Fruit fly (Drosophila melanogaster) whole organism, embryonic: ENCODE results near the gene Ir94d.

Experiments used
- Ada2b ChIP-seq: fragments of 200-800 bp; sonication (Bioruptor generic); IDR thresholded peaks from 2 replicates; pipeline ENCODE4 v1.3.6; 2022; ENCODE audit warnings: missing biosample characterization, missing genetic modification characterization
- Adf1 ChIP-seq: fragments of 200-800 bp; sonication (Bioruptor generic); IDR thresholded peaks from 2 replicates; pipeline ENCODE4 v1.3.6; 2022; ENCODE audit warnings: missing biosample characterization, missing genetic modification characterization
- BtbVII ChIP-seq: fragments of 200-800 bp; sonication (Bioruptor generic); optimal IDR thresholded peaks from 3 replicates; lab custom pipeline; 2017; ENCODE audit warnings: missing biosample characterization, mild to moderate bottlenecking, missing genetic modification characterization
- CG10431 ChIP-seq: fragments of 200-800 bp; sonication (Bioruptor generic); optimal IDR thresholded peaks from 3 replicates; lab custom pipeline; 2018; ENCODE audit warnings: missing biosample characterization, mild to moderate bottlenecking, missing genetic modification characterization
- CG12071 ChIP-seq: fragments of 200-800 bp; sonication (Bioruptor generic); optimal IDR thresholded peaks from 3 replicates; lab custom pipeline; 2018; ENCODE audit warnings: missing biosample characterization, mild to moderate bottlenecking, missing genetic modification characterization
- CG12219 ChIP-seq: fragments of 200-800 bp; sonication (Bioruptor generic); optimal IDR thresholded peaks from 3 replicates; lab custom pipeline; 2018; ENCODE audit warnings: missing biosample characterization, mild to moderate bottlenecking, missing genetic modification characterization
- CG12236 ChIP-seq: fragments of 200-800 bp; sonication (Bioruptor generic); optimal IDR thresholded peaks from 2 replicates; lab custom pipeline; 2016; ENCODE audit warnings: missing biosample characterization, missing genetic modification characterization
- CG12391 ChIP-seq: fragments of 200-800 bp; sonication (Bioruptor generic); optimal IDR thresholded peaks from 3 replicates; lab custom pipeline; 2018; ENCODE audit warnings: missing biosample characterization, mild to moderate bottlenecking, missing genetic modification characterization, moderate library complexity
- CG12942 ChIP-seq: fragments of 200-800 bp; sonication (Bioruptor generic); optimal IDR thresholded peaks from 3 replicates; lab custom pipeline; 2016; ENCODE audit warnings: missing biosample characterization, missing genetic modification characterization
- CG13296 ChIP-seq: fragments of 200-800 bp; sonication (Bioruptor generic); optimal IDR thresholded peaks from 3 replicates; lab custom pipeline; 2018; ENCODE audit warnings: missing biosample characterization, mild to moderate bottlenecking, missing genetic modification characterization
- CG14014 ChIP-seq: fragments of 200-800 bp; sonication (Bioruptor generic); IDR thresholded peaks from 2 replicates; pipeline ENCODE4 v1.3.6; 2022; ENCODE audit warnings: missing biosample characterization, missing genetic modification characterization
- CG17802 ChIP-seq: fragments of 200-800 bp; sonication (Bioruptor generic); optimal IDR thresholded peaks from 2 replicates; lab custom pipeline; 2018; ENCODE audit warnings: missing biosample characterization, mild to moderate bottlenecking, missing genetic modification characterization, moderate library complexity
- CG17912 ChIP-seq: fragments of 200-800 bp; sonication (Bioruptor generic); optimal IDR thresholded peaks from 2 replicates; lab custom pipeline; 2018; ENCODE audit warnings: missing biosample characterization, mild to moderate bottlenecking, missing genetic modification characterization
- CG31224 ChIP-seq: fragments of 200-800 bp; sonication (Bioruptor generic); IDR thresholded peaks from 2 replicates; pipeline ENCODE4 v1.3.6; 2022; ENCODE audit warnings: missing biosample characterization, missing genetic modification characterization
- CG3407 ChIP-seq: fragments of 200-800 bp; sonication (Bioruptor generic); optimal IDR thresholded peaks from 2 replicates; lab custom pipeline; 2018; ENCODE audit warnings: missing biosample characterization, mild to moderate bottlenecking, missing genetic modification characterization
- CG34224 ChIP-seq: fragments of 200-800 bp; sonication (Bioruptor generic); IDR thresholded peaks from 3 replicates; pipeline ENCODE4 v1.3.6; 2022; ENCODE audit warnings: missing biosample characterization, missing genetic modification characterization; ENCODE audit not compliant: partially characterized antibody
- CG3847 ChIP-seq: fragments of 200-800 bp; sonication (Bioruptor generic); IDR thresholded peaks from 2 replicates; pipeline ENCODE4 v1.3.6; 2022; ENCODE audit warnings: missing biosample characterization, missing genetic modification characterization
- CG8359 ChIP-seq: fragments of 200-800 bp; sonication (Bioruptor generic); optimal IDR thresholded peaks from 2 replicates; lab custom pipeline; 2017; ENCODE audit warnings: missing biosample characterization, mild to moderate bottlenecking, missing genetic modification characterization, borderline replicate concordance
- CG9727 ChIP-seq: fragments of 200-800 bp; sonication (Bioruptor generic); optimal IDR thresholded peaks from 3 replicates; lab custom pipeline; 2017; ENCODE audit warnings: missing biosample characterization, mild to moderate bottlenecking, missing genetic modification characterization
- Camta ChIP-seq: fragments of 200-800 bp; sonication (Bioruptor generic); optimal IDR thresholded peaks from 2 replicates; lab custom pipeline; 2016; ENCODE audit warnings: missing biosample characterization, missing genetic modification characterization
- Dref ChIP-seq: fragments of 200-800 bp; sonication (Bioruptor generic); IDR thresholded peaks from 2 replicates; pipeline ENCODE4 v1.3.6; 2022; ENCODE audit warnings: missing biosample characterization, missing genetic modification characterization
- HLH3B ChIP-seq: fragments of 200-800 bp; sonication (Bioruptor generic); IDR thresholded peaks from 2 replicates; pipeline ENCODE4 v1.3.6; 2022; ENCODE audit warnings: missing biosample characterization, missing genetic modification characterization
- Hr78 ChIP-seq, 2 experiments: fragments of 200-800 bp in 1 of 2; fragments of >200 bp in 1 of 2; sonication (Bioruptor generic) in 1 of 2; optimal IDR thresholded peaks; 2 replicates each; lab custom pipeline; 2017 to 2019; ENCODE audit warnings: missing biosample characterization in 2 of 2, missing genetic modification characterization in 2 of 2, mild to moderate bottlenecking in 1 of 2, moderate library complexity in 1 of 2
- Jarid2 ChIP-seq: fragments of 200-800 bp; sonication (Bioruptor generic); optimal IDR thresholded peaks from 3 replicates; lab custom pipeline; 2017; ENCODE audit warnings: mild to moderate bottlenecking, missing biosample characterization, missing genetic modification reagents, missing genetic modification characterization
- MESR4 ChIP-seq: fragments of 200-800 bp; sonication (Bioruptor generic); optimal IDR thresholded peaks from 2 replicates; lab custom pipeline; 2018; ENCODE audit warnings: missing biosample characterization, mild to moderate bottlenecking, missing genetic modification characterization, moderate library complexity
- Myb ChIP-seq: fragments of 200-800 bp; sonication (Bioruptor generic); optimal IDR thresholded peaks from 2 replicates; lab custom pipeline; 2016; ENCODE audit warnings: missing biosample characterization, missing genetic modification characterization
- NfI ChIP-seq: fragments of 200-800 bp; sonication (Bioruptor generic); optimal IDR thresholded peaks from 3 replicates; lab custom pipeline; 2018; ENCODE audit warnings: missing biosample characterization, mild to moderate bottlenecking, missing genetic modification characterization, moderate library complexity
- Oaz ChIP-seq: fragments of 200-800 bp; sonication (Bioruptor generic); IDR thresholded peaks from 2 replicates; pipeline ENCODE4 v1.3.6; 2022; ENCODE audit warnings: missing biosample characterization, missing genetic modification characterization
- Rx ChIP-seq: fragments of 200-800 bp; sonication (Bioruptor generic); IDR thresholded peaks from 2 replicates; pipeline ENCODE4 v1.3.6; 2022; ENCODE audit warnings: missing biosample characterization, missing genetic modification characterization
- TFAM ChIP-seq: fragments of 200-800 bp; sonication (Bioruptor generic); optimal IDR thresholded peaks from 2 replicates; lab custom pipeline; 2017; ENCODE audit warnings: missing biosample characterization, missing genetic modification characterization, inconsistent platforms
- az2 ChIP-seq: fragments of 200-800 bp; sonication (Bioruptor generic); optimal IDR thresholded peaks from 3 replicates; lab custom pipeline; 2016; ENCODE audit warnings: missing biosample characterization, missing genetic modification characterization
- btn ChIP-seq: fragments of 200-800 bp; sonication (Bioruptor generic); optimal IDR thresholded peaks from 2 replicates; lab custom pipeline; 2016; ENCODE audit warnings: missing biosample characterization, missing genetic modification characterization
- cad ChIP-seq: fragments of >200 bp; optimal IDR thresholded peaks from 2 replicates; lab custom pipeline; 2017; ENCODE audit warnings: missing biosample characterization, missing genetic modification characterization
- caup ChIP-seq: fragments of 200-800 bp; sonication (Bioruptor generic); optimal IDR thresholded peaks from 3 replicates; lab custom pipeline; 2017; ENCODE audit warnings: missing biosample characterization, mild to moderate bottlenecking, missing genetic modification characterization, moderate library complexity; ENCODE audit not compliant: severe bottlenecking
- chn ChIP-seq: fragments of 200-800 bp; sonication (Bioruptor generic); optimal IDR thresholded peaks from 2 replicates; lab custom pipeline; 2016; ENCODE audit warnings: missing biosample characterization, missing genetic modification characterization
- dan ChIP-seq: fragments of 200-800 bp; sonication (Bioruptor generic); IDR thresholded peaks from 2 replicates; pipeline ENCODE4 v1.3.6; 2022; ENCODE audit warnings: missing biosample characterization, missing genetic modification characterization
- dmrt11E ChIP-seq: fragments of 200-800 bp; sonication (Bioruptor generic); optimal IDR thresholded peaks from 3 replicates; lab custom pipeline; 2018; ENCODE audit warnings: missing biosample characterization, mild to moderate bottlenecking, missing genetic modification characterization, moderate library complexity
- eve ChIP-seq, 2 experiments: fragments of >200 bp; optimal IDR thresholded peaks; 2 replicates each; lab custom pipeline; 2017; ENCODE audit warnings: missing biosample characterization in 2 of 2, missing genetic modification characterization in 2 of 2
- fu2 ChIP-seq: fragments of 200-800 bp; sonication (Bioruptor generic); optimal IDR thresholded peaks from 2 replicates; lab custom pipeline; 2016; ENCODE audit warnings: missing biosample characterization, missing genetic modification characterization
- gce ChIP-seq: fragments of 200-800 bp; sonication (Bioruptor generic); IDR thresholded peaks from 3 replicates; pipeline ENCODE4 v1.3.6; 2022; ENCODE audit warnings: missing biosample characterization, missing genetic modification characterization
- grau ChIP-seq: fragments of 200-800 bp; optimal IDR thresholded peaks from 3 replicates; lab custom pipeline; 2019; ENCODE audit warnings: missing biosample characterization, mild to moderate bottlenecking, missing genetic modification characterization, moderate library complexity
- ind ChIP-seq: fragments of 200-800 bp; sonication (Bioruptor generic); optimal IDR thresholded peaks from 3 replicates; lab custom pipeline; 2016; ENCODE audit warnings: missing biosample characterization, missing genetic modification characterization
- jing ChIP-seq: fragments of 200-800 bp; sonication (Bioruptor generic); optimal IDR thresholded peaks from 2 replicates; lab custom pipeline; 2018; ENCODE audit warnings: missing biosample characterization, mild to moderate bottlenecking, missing genetic modification characterization
- klu ChIP-seq: fragments of 200-800 bp; sonication (Bioruptor generic); IDR thresholded peaks from 2 replicates; pipeline ENCODE4 v1.3.6; 2022; ENCODE audit warnings: missing biosample characterization, missing genetic modification characterization
- onecut ChIP-seq: fragments of 200-800 bp; sonication (Bioruptor generic); IDR thresholded peaks from 2 replicates; pipeline ENCODE4 v1.3.6; 2022; ENCODE audit warnings: missing biosample characterization, missing genetic modification characterization
- pnt ChIP-seq: fragments of 200-800 bp; sonication (Bioruptor generic); optimal IDR thresholded peaks from 3 replicates; lab custom pipeline; 2016; ENCODE audit warnings: missing biosample characterization, missing genetic modification characterization
- vfl ChIP-seq: fragments of 200-800 bp; sonication (Bioruptor generic); optimal IDR thresholded peaks from 2 replicates; lab custom pipeline; 2016; ENCODE audit warnings: missing biosample characterization, missing genetic modification characterization
- wdn ChIP-seq: fragments of 200-800 bp; sonication (Bioruptor generic); IDR thresholded peaks from 2 replicates; pipeline ENCODE4 v1.3.6; 2022; ENCODE audit warnings: missing biosample characterization, missing genetic modification characterization
- zf30C ChIP-seq: fragments of 200-800 bp; sonication (Bioruptor generic); optimal IDR thresholded peaks from 3 replicates; lab custom pipeline; 2018; ENCODE audit warnings: missing biosample characterization, mild to moderate bottlenecking, missing genetic modification characterization

Ir94d gene

dm6 chr3R:23355829-23356738, 46.5 kb upstream of the Ir94d start, which contains the start of the genes ATPsynCF6 and Sec13 (continued):
- TF ChIP-seq CG8359 (GFP tag; lab: Kevin White, UChicago) (no peak), MESR4 (GFP tag; lab: Kevin White, UChicago) (peak; percentile 88), CG31224 (GFP tag; lab: Robert Waterston, UW) (peak; percentile 36; the same call in 1 of the 2 replicates), CG13296 (GFP tag; lab: Kevin White, UChicago) (peak; percentile 50), caup (GFP tag; lab: Kevin White, UChicago) (peak; percentile 52), CG34224 (GFP tag; lab: Robert Waterston, UW) (peak; percentile 82), dan (no peak), zf30C (GFP tag; lab: Kevin White, UChicago) (no peak), CG12236 (GFP tag; lab: Kevin White, UChicago) (no peak), onecut (GFP tag; lab: Robert Waterston, UW) (no peak), CG12219 (no peak), Hr78 (GFP tag; optimal IDR thresholded peaks at IDR 0.05; lab: Kevin White, UChicago) (no peak), cad (GFP tag; lab: Kevin White, UChicago) (no peak), CG14014 (peak; percentile 62), CG10431 (no peak), jing (GFP tag; lab: Kevin White, UChicago) (no peak), fu2 (no peak), NfI (peak; percentile 18), eve (GFP tag; optimal IDR thresholded peaks at IDR 0.05; lab: Kevin White, UChicago) (no peak), Rx (GFP tag; lab: Robert Waterston, UW) (no peak), Dref (GFP tag; lab: Robert Waterston, UW) (peak; percentile 32; the same call in 1 of the 2 replicates), CG12391 (tag; lab: Kevin White, UChicago) (peak; percentile 68), CG9727 (GFP tag; lab: Kevin White, UChicago) (peak; percentile 72), wdn (GFP tag; lab: Robert Waterston, UW) (no peak), dmrt11E (tag; lab: Kevin White, UChicago) (peak; percentile 7), BtbVII (GFP tag; lab: Kevin White, UChicago) (no peak), Ada2b (peak; percentile 66), CG12942 (GFP tag; lab: Kevin White, UChicago) (peak; percentile 7), CG3847 (GFP tag; lab: Robert Waterston, UW) (peak; percentile 34; the same call in 1 of the 2 replicates), grau (tag; lab: Kevin White, UChicago) (peak; percentile 52), klu (GFP tag; lab: Robert Waterston, UW) (peak; percentile 46; the same call in 1 of the 2 replicates), Adf1 (no peak), HLH3B (GFP tag; lab: Robert Waterston, UW) (0 out of 2 replicates have a peak, but pooled peaks have one; percentile 29), az2 (GFP tag; lab: Kevin White, UChicago) (no peak), TFAM (GFP tag; lab: Kevin White, UChicago) (no peak), ind (GFP tag; lab: Kevin White, UChicago) (peak; percentile 66), vfl (GFP tag; lab: Kevin White, UChicago) (no peak), CG3407 (GFP tag; lab: Kevin White, UChicago) (no peak), Oaz (GFP tag; lab: Robert Waterston, UW) (peak; percentile 47; the same call in 1 of the 2 replicates), CG17802 (tag; lab: Kevin White, UChicago) (peak; percentile 16), CG17912 (GFP tag; lab: Kevin White, UChicago) (no peak), chn (GFP tag; lab: Kevin White, UChicago) (no peak), pnt (no peak), Camta (GFP tag; lab: Kevin White, UChicago) (no peak), Myb (GFP tag; lab: Kevin White, UChicago) (peak; percentile 13), btn (GFP tag; lab: Kevin White, UChicago) (no peak), Jarid2 (no peak), gce (GFP tag; lab: Robert Waterston, UW) (no peak), CG12071 (no peak)
